Fruit fly (Drosophila melanogaster): ENCODE data around the gene CG13046.

DNA sequence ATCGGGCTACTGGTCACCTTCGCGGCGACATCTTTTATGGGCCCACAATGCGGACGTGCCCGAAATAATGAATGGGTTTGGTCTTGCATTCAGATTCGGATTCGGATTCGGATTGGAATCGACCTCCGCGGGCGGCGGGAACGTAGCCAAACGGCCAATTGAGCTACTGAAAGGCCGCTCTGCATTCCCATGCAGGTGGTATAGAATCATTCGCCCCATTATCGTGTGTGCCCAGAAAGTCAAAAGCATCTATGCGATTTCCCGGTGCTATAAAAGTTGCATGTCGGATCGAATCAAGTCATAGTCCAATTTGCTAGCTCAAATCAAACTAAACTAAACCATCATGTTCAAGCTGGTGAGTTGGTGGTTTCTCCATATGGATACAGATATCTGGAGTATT is 19.1 kb downstream of the CG13046 start, which contains the start of gene CG13068:
- TF ChIP-seq jim (GFP tag; optimal IDR thresholded peaks at IDR 0.05), result no peak
- no peak for TF ChIP-seq lola (GFP tag; optimal IDR thresholded peaks at IDR 0.05)
- TF ChIP-seq Myc (optimal IDR thresholded peaks at IDR 0.05), result no peak
- no peak for TF ChIP-seq h (GFP tag; optimal IDR thresholded peaks at IDR 0.05)
- TF ChIP-seq fru (GFP tag; optimal IDR thresholded peaks at IDR 0.05), result no peak
- no peak for TF ChIP-seq brk (GFP tag; optimal IDR thresholded peaks at IDR 0.05)
- no peak for TF ChIP-seq sage (GFP tag; optimal IDR thresholded peaks at IDR 0.05)
- no peak for TF ChIP-seq br (GFP tag; optimal IDR thresholded peaks at IDR 0.05)
- TF ChIP-seq Hr78 (GFP tag; optimal IDR thresholded peaks at IDR 0.05), result no peak
- TF ChIP-seq Abd-B (GFP tag; optimal IDR thresholded peaks at IDR 0.05), result no peak
- no peak for TF ChIP-seq foxo (GFP tag; optimal IDR thresholded peaks at IDR 0.05)

All from whole organism, wandering third instar larva.